Worm (Caenorhabditis elegans) whole organism, L3 larva: ENCODE data around the gene flh-2.

ENCODE experiments used
- ZK546.5 ChIP-seq: sonication (generic microtip); optimal IDR thresholded peaks from 2 replicates; lab custom pipeline; 2017; ENCODE audit warnings: missing biosample characterization, missing genetic modification characterization
- aly-2 ChIP-seq: fragments of 150-350 bp; optimal IDR thresholded peaks from 2 replicates; lab custom pipeline; 2014; ENCODE audit warnings: missing biosample characterization, missing genetic modification characterization
- ceh-28 ChIP-seq: fragments of 150-350 bp; optimal IDR thresholded peaks from 2 replicates; lab custom pipeline; 2014; ENCODE audit warnings: missing biosample characterization, missing genetic modification reagents, missing genetic modification characterization
- ceh-82 ChIP-seq: fragments of 150-350 bp; optimal IDR thresholded peaks from 2 replicates; lab custom pipeline; 2014; ENCODE audit warnings: missing biosample characterization, missing genetic modification characterization
- daf-12 ChIP-seq: fragments of 150-350 bp; optimal IDR thresholded peaks from 2 replicates; lab custom pipeline; 2014; ENCODE audit warnings: missing biosample characterization, missing genetic modification reagents, missing genetic modification characterization
- egl-27 ChIP-seq: sonication (generic microtip); optimal IDR thresholded peaks from 4 replicates; lab custom pipeline; 2017; ENCODE audit warnings: missing biosample characterization, missing genetic modification reagents, missing genetic modification characterization
- elt-2 ChIP-seq: sonication (generic microtip); optimal IDR thresholded peaks from 2 replicates; lab custom pipeline; 2016; ENCODE audit warnings: missing genetic modification reagents, mild to moderate bottlenecking, missing genetic modification characterization, missing compliant biosample characterization
- elt-3 ChIP-seq, 3 experiments: fragments of 150-350 bp in 1 of 3; sonication (generic microtip) in 2 of 3; optimal IDR thresholded peaks; 2 replicates in 2 of 3; 4 replicates in 1 of 3; lab custom pipeline; 2014 to 2017; ENCODE audit warnings: missing biosample characterization in 3 of 3, missing genetic modification characterization in 3 of 3
- fkh-10 ChIP-seq: sonication (generic microtip); optimal IDR thresholded peaks from 2 replicates; lab custom pipeline; 2017; ENCODE audit warnings: missing biosample characterization, missing genetic modification reagents, missing genetic modification characterization
- fkh-2 ChIP-seq: fragments of 150-350 bp; optimal IDR thresholded peaks from 2 replicates; lab custom pipeline; 2014; ENCODE audit warnings: missing biosample characterization, missing genetic modification reagents, missing genetic modification characterization
- fos-1 ChIP-seq: fragments of 150-350 bp; optimal IDR thresholded peaks from 2 replicates; lab custom pipeline; 2014; ENCODE audit warnings: missing biosample characterization, missing genetic modification characterization
- hmg-11 ChIP-seq: sonication (generic microtip); optimal IDR thresholded peaks from 2 replicates; lab custom pipeline; 2016; ENCODE audit warnings: missing genetic modification characterization, missing compliant biosample characterization
- jun-1 ChIP-seq: fragments of 150-350 bp; optimal IDR thresholded peaks from 2 replicates; lab custom pipeline; 2014; ENCODE audit warnings: missing biosample characterization, missing genetic modification reagents, missing genetic modification characterization
- lin-15B ChIP-seq: fragments of 150-350 bp; optimal IDR thresholded peaks from 2 replicates; lab custom pipeline; 2014; ENCODE audit warnings: missing biosample characterization, missing genetic modification characterization
- lsy-12 ChIP-seq: sonication (generic microtip); optimal IDR thresholded peaks from 2 replicates; lab custom pipeline; 2016; ENCODE audit warnings: mild to moderate bottlenecking, missing genetic modification characterization, missing compliant biosample characterization
- mdl-1 ChIP-seq: fragments of 150-350 bp; optimal IDR thresholded peaks from 2 replicates; lab custom pipeline; 2014; ENCODE audit warnings: missing biosample characterization, missing genetic modification characterization
- nfya-1 ChIP-seq: sonication (generic microtip); optimal IDR thresholded peaks from 2 replicates; lab custom pipeline; 2017; ENCODE audit warnings: missing genetic modification characterization, mild to moderate bottlenecking, missing compliant biosample characterization, antibody characterized with exemption, moderate library complexity; ENCODE audit not compliant: insufficient read depth
- nhr-11 ChIP-seq: fragments of 150-350 bp; optimal IDR thresholded peaks from 2 replicates; lab custom pipeline; 2014; ENCODE audit warnings: missing biosample characterization, missing genetic modification characterization
- nhr-12 ChIP-seq: fragments of 150-350 bp; optimal IDR thresholded peaks from 2 replicates; lab custom pipeline; 2014; ENCODE audit warnings: missing biosample characterization, missing genetic modification characterization
- nhr-23 ChIP-seq: fragments of 150-350 bp; optimal IDR thresholded peaks from 2 replicates; lab custom pipeline; 2014; ENCODE audit warnings: missing biosample characterization, missing genetic modification reagents, missing genetic modification characterization
- nhr-25 ChIP-seq: sonication (generic microtip); optimal IDR thresholded peaks from 2 replicates; lab custom pipeline; 2017; ENCODE audit warnings: missing biosample characterization, missing genetic modification characterization
- nhr-43 ChIP-seq: sonication (generic microtip); optimal IDR thresholded peaks from 2 replicates; lab custom pipeline; 2016; ENCODE audit warnings: mild to moderate bottlenecking, missing genetic modification characterization, missing compliant biosample characterization; ENCODE audit not compliant: poor library complexity, severe bottlenecking
- nhr-67 ChIP-seq: fragments of 150-350 bp; optimal IDR thresholded peaks from 2 replicates; lab custom pipeline; 2014; ENCODE audit warnings: missing biosample characterization, missing genetic modification characterization
- nhr-76 ChIP-seq: fragments of 150-350 bp; sonication (generic microtip); optimal IDR thresholded peaks from 5 replicates; lab custom pipeline; 2014; ENCODE audit warnings: missing biosample characterization, missing genetic modification characterization
- nhr-77 ChIP-seq: fragments of 150-350 bp; optimal IDR thresholded peaks from 2 replicates; lab custom pipeline; 2014; ENCODE audit warnings: missing biosample characterization, missing genetic modification characterization
- pha-4 ChIP-seq: fragments of 150-350 bp; optimal IDR thresholded peaks from 2 replicates; lab custom pipeline; 2014; ENCODE audit warnings: missing biosample characterization, missing genetic modification reagents, missing genetic modification characterization
- pqm-1 ChIP-seq: fragments of 150-350 bp; optimal IDR thresholded peaks from 2 replicates; lab custom pipeline; 2017; ENCODE audit warnings: missing biosample characterization, missing genetic modification characterization, inconsistent platforms
- snpc-4 ChIP-seq: fragments of 150-350 bp; optimal IDR thresholded peaks from 2 replicates; lab custom pipeline; 2014; ENCODE audit warnings: missing biosample characterization, missing genetic modification characterization
- tbx-2 ChIP-seq: sonication (generic microtip); optimal IDR thresholded peaks from 2 replicates; lab custom pipeline; 2016; ENCODE audit warnings: mild to moderate bottlenecking, missing genetic modification characterization, missing compliant biosample characterization
- unc-39 ChIP-seq: sonication (generic microtip); optimal IDR thresholded peaks from 4 replicates; lab custom pipeline; 2017; ENCODE audit warnings: missing biosample characterization, missing genetic modification characterization
- unc-62 ChIP-seq: fragments of 150-350 bp; sonication (generic microtip); optimal IDR thresholded peaks from 4 replicates; lab custom pipeline; 2014; ENCODE audit warnings: missing biosample characterization, missing genetic modification reagents, missing genetic modification characterization
- zag-1 ChIP-seq: fragments of 150-350 bp; optimal IDR thresholded peaks from 2 replicates; lab custom pipeline; 2014; ENCODE audit warnings: missing biosample characterization, missing genetic modification characterization
- ztf-11 ChIP-seq: fragments of 150-350 bp; optimal IDR thresholded peaks from 2 replicates; lab custom pipeline; 2014; ENCODE audit warnings: missing biosample characterization, missing genetic modification characterization
- ztf-4 ChIP-seq: fragments of 150-350 bp; optimal IDR thresholded peaks from 2 replicates; lab custom pipeline; 2014; ENCODE audit warnings: missing biosample characterization, missing genetic modification characterization

The flh-2 gene

ce11 chrIII:4984444-4985086, 32.6 kb downstream of the flh-2 start, which contains the start of gene C27F2.7:
TSS of gene C27F2.7 (minus strand) at chrIII:4984494.
- TF ChIP-seq nfya-1 (tag; lab: Kevin White, UChicago) (peak; percentile 72), hmg-11 (no peak)
- TF ChIP-seq, all 47 proteins: peak for 1

- TF ChIP-seq nhr-23 (tag; lab: Kevin White, UChicago) (peak; percentile 1), lin-15B (tag; lab: Kevin White, UChicago) (peak; percentile 44), nhr-12 (tag; lab: Kevin White, UChicago) (no peak), hmg-11 (no peak), nfya-1 (tag; lab: Kevin White, UChicago) (peak; percentile 55), mdl-1 (tag; lab: Kevin White, UChicago) (no peak), nhr-25 (tag; lab: Kevin White, UChicago) (no peak)
These were observed 34.9 kb downstream of the flh-2 start, which contains the start of the genes C27F2.10 and wdr-60 for ce11 chrIII:4986790-4987259. TSS of gene C27F2.10 (minus strand) at chrIII:4986898. TSS of gene wdr-60 (plus strand) at chrIII:4987209.

ce11 chrIII:4987666-4988065, 35.7 kb downstream of the flh-2 start:
- TF ChIP-seq nhr-25 (tag; lab: Kevin White, UChicago) (no peak), nhr-76 (tag; lab: Kevin White, UChicago) (no peak), ztf-4 (no peak), elt-2 (tag; lab: Kevin White, UChicago) (no peak), nhr-23 (tag; lab: Kevin White, UChicago) (no peak), lsy-12 (tag; lab: Kevin White, UChicago) (no peak), daf-12 (tag; lab: Kevin White, UChicago) (no peak), nhr-77 (tag; lab: Kevin White, UChicago) (no peak), ztf-11 (tag; lab: Kevin White, UChicago) (no peak), nhr-67 (no peak), pqm-1 (no peak), nhr-11 (tag; lab: Kevin White, UChicago) (no peak), snpc-4 (no peak), unc-62 (no peak)

- TF ChIP-seq mdl-1 (tag; lab: Kevin White, UChicago) (no peak), nhr-25 (tag; lab: Kevin White, UChicago) (peak; percentile 91), ceh-28 (peak; percentile 79), nhr-11 (tag; lab: Kevin White, UChicago) (no peak), nhr-12 (tag; lab: Kevin White, UChicago) (no peak), elt-2 (tag; lab: Kevin White, UChicago) (no peak), nhr-67 (no peak), ztf-4 (no peak), fos-1 (tag; lab: Kevin White, UChicago) (no peak), snpc-4 (no peak), jun-1 (no peak), ceh-82 (tag; lab: Kevin White, UChicago) (no peak), pha-4 (no peak), nfya-1 (tag; lab: Kevin White, UChicago) (peak; percentile 36), aly-2 (tag; lab: Kevin White, UChicago) (no peak), tbx-2 (tag; lab: Kevin White, UChicago) (no peak), unc-39 (no peak), lin-15B (tag; lab: Kevin White, UChicago) (no peak), hmg-11 (no peak), fkh-10 (GFP tag; lab: Kevin White, UChicago) (no peak), zag-1 (no peak), ZK546.5 (no peak), nhr-23 (tag; lab: Kevin White, UChicago) (peak; percentile 83), lsy-12 (tag; lab: Kevin White, UChicago) (no peak), egl-27 (tag; lab: Kevin White, UChicago) (no peak), elt-3 (tag; optimal IDR thresholded peaks at IDR 0.05; lab: Kevin White, UChicago) (no peak), ztf-11 (tag; lab: Kevin White, UChicago) (no peak), pqm-1 (no peak), fkh-2 (tag; lab: Kevin White, UChicago) (no peak), daf-12 (tag; lab: Kevin White, UChicago) (no peak), nhr-43 (no peak)
These were observed 46.4 kb downstream of the flh-2 start, which contains the start of gene tmem-131 for ce11 chrIII:4998111-4998859. TSS of gene tmem-131 (minus strand) at chrIII:4998161.
